Fruit fly (Drosophila melanogaster): ENCODE measurements around the gene CG3437.

CG3437 gene

DNA sequence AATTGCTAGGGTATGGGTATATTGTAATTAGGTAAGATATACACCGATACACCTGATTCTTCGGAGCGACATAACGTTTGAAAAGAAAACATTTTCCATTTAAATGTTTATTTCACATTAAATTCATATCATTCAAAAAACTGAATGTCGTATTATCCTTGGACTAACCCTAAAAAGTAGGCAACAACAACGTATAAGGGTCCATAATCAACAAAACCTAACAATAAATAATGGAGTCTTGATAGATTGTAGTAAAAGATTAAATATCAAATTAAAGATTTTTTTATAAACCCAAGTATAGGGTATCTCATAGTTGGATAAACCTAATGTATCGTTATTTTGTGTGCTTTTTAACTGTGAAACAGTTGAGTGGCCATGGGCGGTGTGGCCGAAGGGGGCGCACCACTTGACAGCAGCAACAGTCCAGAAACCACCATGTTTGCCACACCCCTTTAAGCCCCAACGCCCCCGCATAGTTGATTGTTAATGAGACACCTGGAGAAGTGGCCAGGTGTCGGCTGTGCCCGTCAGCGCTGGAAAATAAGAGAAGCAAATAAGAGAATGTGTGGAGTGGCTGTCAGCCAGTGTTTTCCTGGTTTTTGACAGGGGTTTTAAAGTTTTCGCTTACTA is 10.9 kb upstream of the CG3437 start (continued):
- TF ChIP-seq lilli (GFP tag; optimal IDR thresholded peaks at IDR 0.05) (peak; percentile 27), Kr (GFP tag; optimal IDR thresholded peaks at IDR 0.05) (no peak), Bdp1 (GFP tag; optimal IDR thresholded peaks at IDR 0.05) (no peak), slp2 (GFP tag; optimal IDR thresholded peaks at IDR 0.05) (no peak), CG7556 (GFP tag; optimal IDR thresholded peaks at IDR 0.05) (peak; percentile 56), trem (tag; optimal IDR thresholded peaks at IDR 0.05) (no peak), onecut (GFP tag; IDR thresholded peaks at IDR 0.05) (no peak), MESR4 (GFP tag; optimal IDR thresholded peaks at IDR 0.05) (no peak), ERR (GFP tag; optimal IDR thresholded peaks at IDR 0.05) (no peak), CG12769 (tag; optimal IDR thresholded peaks at IDR 0.05) (peak; percentile 27), CG5180 (GFP tag; optimal IDR thresholded peaks at IDR 0.05) (no peak), CG13424 (tag; optimal IDR thresholded peaks at IDR 0.05) (peak; percentile 4), fu2 (GFP tag; optimal IDR thresholded peaks at IDR 0.05) (no peak), Fer1 (GFP tag; optimal IDR thresholded peaks at IDR 0.05) (peak; percentile 44), CG17568 (GFP tag; optimal IDR thresholded peaks at IDR 0.05) (no peak), Dll (GFP tag; IDR thresholded peaks at IDR 0.05; ENCODE audit: partially characterized antibody) (no peak), mam (GFP tag; optimal IDR thresholded peaks at IDR 0.05) (peak; percentile 24), tap (tag; optimal IDR thresholded peaks at IDR 0.05) (no peak), Nf-YC (tag; optimal IDR thresholded peaks at IDR 0.05) (no peak), az2 (GFP tag; optimal IDR thresholded peaks at IDR 0.05) (no peak), nmo (GFP tag; optimal IDR thresholded peaks at IDR 0.05) (peak; percentile 38), CG18619 (GFP tag; optimal IDR thresholded peaks at IDR 0.05) (peak; percentile 13), CG3163 (GFP tag; optimal IDR thresholded peaks at IDR 0.05) (no peak), CG6272 (GFP tag; IDR thresholded peaks at IDR 0.05) (no peak), prd (optimal IDR thresholded peaks at IDR 0.05) (no peak), prd (GFP tag; IDR thresholded peaks at IDR 0.05) (no peak), eyg (GFP tag; optimal IDR thresholded peaks at IDR 0.05) (no peak), ind (GFP tag; optimal IDR thresholded peaks at IDR 0.05) (peak; percentile 34), CG13894 (tag; optimal IDR thresholded peaks at IDR 0.05) (no peak), Stat92E (GFP tag; optimal IDR thresholded peaks at IDR 0.05) (no peak), CG3995 (GFP tag; optimal IDR thresholded peaks at IDR 0.05) (peak; percentile 2), CG6854 (GFP tag; optimal IDR thresholded peaks at IDR 0.05) (peak; percentile 45), scrt (GFP tag; optimal IDR thresholded peaks at IDR 0.05) (peak; percentile 11), CG6654 (GFP tag; optimal IDR thresholded peaks at IDR 0.05) (no peak), Oaz (GFP tag; IDR thresholded peaks at IDR 0.05) (no peak), CG9876 (GFP tag; optimal IDR thresholded peaks at IDR 0.05) (no peak), pita (GFP tag; optimal IDR thresholded peaks at IDR 0.05) (no peak), CG8924 (tag; optimal IDR thresholded peaks at IDR 0.05) (peak; percentile 27), ro (GFP tag; IDR thresholded peaks at IDR 0.05) (no peak), Ets65A (GFP tag) (peak; percentile 80), CG17359 (tag; optimal IDR thresholded peaks at IDR 0.05) (peak; percentile 16), Hr39 (optimal IDR thresholded peaks at IDR 0.05) (no peak), CG2712 (tag; optimal IDR thresholded peaks at IDR 0.05) (peak; percentile 34), ci (GFP tag; IDR thresholded peaks at IDR 0.05) (no peak), lab (GFP tag; optimal IDR thresholded peaks at IDR 0.05) (peak; percentile 21), CG7839 (tag; optimal IDR thresholded peaks at IDR 0.05) (peak; percentile 62), tup (GFP tag; optimal IDR thresholded peaks at IDR 0.05) (no peak), mld (GFP tag; IDR thresholded peaks at IDR 0.05; ENCODE audit: partially characterized antibody) (no peak), Blimp-1 (GFP tag; optimal IDR thresholded peaks at IDR 0.05) (peak; percentile 26), sqz (GFP tag; optimal IDR thresholded peaks at IDR 0.05) (no peak), CG11247 (GFP tag; IDR thresholded peaks at IDR 0.05) (no peak)
